Fruit fly (Drosophila melanogaster) whole organism, prepupa: ENCODE results near the gene GstD10.

Experiments
- CG9139 ChIP-seq: fragments of 200-800 bp; sonication (Bioruptor generic); optimal IDR thresholded peaks from 3 replicates; lab custom pipeline; 2017; ENCODE audit warnings: missing biosample characterization, mild to moderate bottlenecking, missing genetic modification characterization
- ss ChIP-seq, 2 experiments: fragments of 200-800 bp; sonication (Bioruptor generic); optimal IDR thresholded peaks; 2 replicates in 1 of 2; 3 replicates in 1 of 2; lab custom pipeline; 2017 to 2018; ENCODE audit warnings: mild to moderate bottlenecking in 2 of 2, missing biosample characterization in 2 of 2, missing genetic modification characterization in 2 of 2, moderate library complexity in 1 of 2

DNA sequence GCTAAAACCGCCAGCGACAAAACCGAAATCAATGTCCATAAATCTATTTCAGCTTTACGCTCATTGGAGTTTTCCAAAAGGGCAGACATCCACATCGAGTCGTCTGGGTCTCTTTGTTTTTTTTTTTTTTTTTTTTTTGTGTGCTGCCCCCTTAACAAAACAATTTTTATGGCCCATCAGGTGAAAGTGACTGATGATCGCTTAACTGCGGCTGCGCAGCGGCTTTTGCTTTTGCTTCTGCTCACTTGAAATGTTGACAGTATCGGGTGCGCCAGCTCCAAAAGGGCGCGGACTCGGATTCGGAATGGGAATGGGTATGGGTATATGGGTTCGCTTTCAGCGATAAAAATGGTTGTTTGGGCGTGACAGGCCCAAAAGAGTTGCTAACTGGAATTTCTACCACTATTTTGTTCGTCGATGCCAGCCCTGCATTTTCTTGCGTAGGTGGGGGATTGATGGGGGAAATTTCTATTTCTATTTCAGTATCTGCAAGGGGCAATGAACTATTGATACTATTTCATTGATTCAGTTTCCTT lies 3.5 kb downstream of the GstD10 start:
- TF ChIP-seq CG9139 (no peak), ss (GFP tag; optimal IDR thresholded peaks at IDR 0.05; lab: Kevin White, UChicago) (no peak)
